Worm (Caenorhabditis elegans) whole organism, L4 larva: ENCODE data around the gene H29C22.1.

Source experiments
- ama-1 ChIP-seq: fragments of 150-350 bp; optimal IDR thresholded peaks from 2 replicates; lab custom pipeline; 2014; ENCODE audit warnings: inconsistent platforms, mixed read lengths
- cey-2 ChIP-seq: sonication (generic microtip); optimal IDR thresholded peaks from 3 replicates; lab custom pipeline; 2017; ENCODE audit warnings: missing genetic modification characterization, mild to moderate bottlenecking, missing compliant biosample characterization, antibody characterized with exemption, borderline replicate concordance; ENCODE audit not compliant: insufficient read depth
- daf-8 ChIP-seq: fragments of 200-800 bp; sonication (Bioruptor generic); IDR thresholded peaks from 2 replicates; pipeline ENCODE4 v1.3.6; 2022; ENCODE audit warnings: missing genetic modification characterization, missing compliant biosample characterization
- dmd-6 ChIP-seq: fragments of 200-800 bp; sonication (Bioruptor generic); IDR thresholded peaks from 2 replicates; pipeline ENCODE4 v1.3.6; 2022; ENCODE audit warnings: missing genetic modification reagents, missing genetic modification characterization, missing compliant biosample characterization
- duxl-1 ChIP-seq: sonication (generic microtip); optimal IDR thresholded peaks from 2 replicates; lab custom pipeline; 2016; ENCODE audit warnings: mild to moderate bottlenecking, missing genetic modification characterization, moderate library complexity, missing compliant biosample characterization; ENCODE audit not compliant: poor library complexity
- dve-1 ChIP-seq: sonication (generic microtip); optimal IDR thresholded peaks from 2 replicates; lab custom pipeline; 2017; ENCODE audit warnings: antibody characterized with exemption, mild to moderate bottlenecking, missing genetic modification characterization, missing compliant biosample characterization; ENCODE audit not compliant: insufficient read depth
- egl-43 ChIP-seq: fragments of 200-800 bp; sonication (Bioruptor generic); IDR thresholded peaks from 2 replicates; pipeline ENCODE4 v1.3.6; 2022; ENCODE audit warnings: missing genetic modification reagents, missing genetic modification characterization, missing compliant biosample characterization
- lim-7 ChIP-seq: fragments of 200-800 bp; sonication (Bioruptor generic); IDR thresholded peaks from 2 replicates; pipeline ENCODE4 v1.3.6; 2022; ENCODE audit warnings: missing genetic modification characterization, missing compliant biosample characterization
- lin-1 ChIP-seq: fragments of 200-800 bp; sonication (Bioruptor generic); IDR thresholded peaks from 2 replicates; pipeline ENCODE4 v1.3.6; 2022; ENCODE audit warnings: missing genetic modification reagents, missing genetic modification characterization, missing compliant biosample characterization
- mdt-29 ChIP-seq: fragments of 200-800 bp; sonication (Bioruptor generic); IDR thresholded peaks from 2 replicates; pipeline ENCODE4 v1.3.6; 2022; ENCODE audit warnings: missing genetic modification reagents, missing genetic modification characterization, missing compliant biosample characterization
- mes-2 ChIP-seq: sonication (generic microtip); optimal IDR thresholded peaks from 2 replicates; lab custom pipeline; 2016; ENCODE audit warnings: missing genotype, mild to moderate bottlenecking, missing genetic modification characterization, missing compliant biosample characterization; ENCODE audit not compliant: poor library complexity, severe bottlenecking
- nhr-10 ChIP-seq: fragments of 150-350 bp; optimal IDR thresholded peaks from 2 replicates; lab custom pipeline; 2014; ENCODE audit warnings: missing biosample characterization, missing genetic modification characterization
- nhr-102 ChIP-seq: sonication (generic microtip); optimal IDR thresholded peaks from 2 replicates; lab custom pipeline; 2016; ENCODE audit warnings: mild to moderate bottlenecking, missing genetic modification characterization, moderate library complexity, missing compliant biosample characterization
- nhr-237 ChIP-seq: sonication (generic microtip); optimal IDR thresholded peaks from 2 replicates; lab custom pipeline; 2017; ENCODE audit warnings: missing biosample characterization, missing genetic modification characterization
- nhr-28 ChIP-seq: fragments of 150-350 bp; optimal IDR thresholded peaks from 2 replicates; lab custom pipeline; 2014; ENCODE audit warnings: missing biosample characterization, missing genetic modification characterization
- nhr-48 ChIP-seq: sonication (generic microtip); optimal IDR thresholded peaks from 2 replicates; lab custom pipeline; 2016; ENCODE audit warnings: mild to moderate bottlenecking, missing genetic modification characterization, missing compliant biosample characterization
- php-3 ChIP-seq: fragments of 200-800 bp; sonication (Bioruptor generic); IDR thresholded peaks from 2 replicates; pipeline ENCODE4 v1.3.6; 2022; ENCODE audit warnings: missing genetic modification reagents, missing genetic modification characterization, missing compliant biosample characterization
- saeg-2 ChIP-seq: fragments of 200-800 bp; sonication (Bioruptor generic); IDR thresholded peaks from 2 replicates; pipeline ENCODE4 v1.3.6; 2022; ENCODE audit warnings: missing genetic modification reagents, missing genetic modification characterization, missing compliant biosample characterization
- sdz-12 ChIP-seq: fragments of 200-800 bp; sonication (Bioruptor generic); optimal IDR thresholded peaks from 2 replicates; lab custom pipeline; 2018; ENCODE audit warnings: mild to moderate bottlenecking, missing genetic modification characterization, missing compliant biosample characterization
- snpc-1.2 ChIP-seq: fragments of 200-800 bp; sonication (Bioruptor generic); IDR thresholded peaks from 2 replicates; pipeline ENCODE4 v1.3.6; 2022; ENCODE audit warnings: missing genetic modification reagents, missing genetic modification characterization, missing compliant biosample characterization
- tra-1 ChIP-seq: fragments of 200-800 bp; sonication (Bioruptor generic); IDR thresholded peaks from 2 replicates; pipeline ENCODE4 v1.3.6; 2022; ENCODE audit warnings: missing genetic modification reagents, missing genetic modification characterization, missing compliant biosample characterization
- vab-7 ChIP-seq: fragments of 200-800 bp; sonication (Bioruptor generic); IDR thresholded peaks from 2 replicates; pipeline ENCODE4 v1.3.6; 2022; ENCODE audit warnings: missing genetic modification reagents, missing genetic modification characterization, missing compliant biosample characterization
- zfp-3 ChIP-seq: fragments of 200-800 bp; sonication (Bioruptor generic); conservative IDR thresholded peaks from 2 replicates; pipeline ENCODE4 v1.3.6; 2022; ENCODE audit warnings: missing genetic modification reagents, missing genetic modification characterization, missing compliant biosample characterization
- zip-2 ChIP-seq: fragments of 150-350 bp; optimal IDR thresholded peaks from 2 replicates; lab custom pipeline; 2014; ENCODE audit warnings: missing biosample characterization, missing genetic modification characterization

Gene H29C22.1

ce11 chrX:9264636-9265035 is 46.5 kb downstream of the H29C22.1 start (continued):
- TF ChIP-seq lin-1 (peak; percentile 72), nhr-10 (tag; lab: Kevin White, UChicago) (peak; percentile 12), mes-2 (tag; lab: Kevin White, UChicago) (peak; percentile 50), sdz-12 (GFP tag; lab: Kevin White, UChicago) (no peak), zip-2 (tag; lab: Kevin White, UChicago) (peak; percentile 16), tra-1 (GFP tag; lab: Robert Waterston, UW) (peak; percentile 76), nhr-28 (tag; lab: Kevin White, UChicago) (peak; percentile 79), ama-1 (lab: Kevin White, UChicago) (peak; percentile 2), daf-8 (no peak), dmd-6 (GFP tag; lab: Robert Waterston, UW) (peak; percentile 93), duxl-1 (tag; lab: Kevin White, UChicago) (no peak), nhr-48 (tag; lab: Kevin White, UChicago) (peak; percentile 32), egl-43 (no peak), php-3 (GFP tag; lab: Robert Waterston, UW) (peak; percentile 98), saeg-2 (GFP tag; lab: Robert Waterston, UW) (0 out of 2 replicates have a peak, but pooled peaks have one; percentile 20), mdt-29 (peak; percentile 55; the same call in 1 of the 2 replicates)
- TF ChIP-seq, all 104 proteins: peak for 36

DNA sequence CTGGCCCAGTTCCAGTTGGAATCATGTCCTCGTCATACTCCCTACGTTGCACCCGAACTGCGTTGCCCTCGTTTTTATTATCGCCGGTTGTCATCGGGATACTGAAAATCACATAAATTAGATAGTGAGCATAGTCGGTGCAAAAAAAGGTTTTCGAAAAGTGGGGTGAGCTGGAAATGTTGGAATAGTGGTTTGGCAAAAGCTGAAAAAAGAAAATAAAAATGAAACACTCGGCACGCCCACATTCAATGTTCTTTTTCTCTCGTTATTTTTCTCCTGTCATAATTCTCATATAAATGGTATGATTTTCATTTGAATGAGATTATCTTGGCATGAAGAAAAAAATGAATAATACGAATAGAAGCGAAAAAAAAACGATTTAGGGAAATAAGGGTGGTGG is 46.9 kb downstream of the H29C22.1 start, which contains the start of gene F18G5.6:
Gene F18G5.6, minus strand, starts transcription at position 101 of the 400 bp plus-strand sequence.
- no peak for TF ChIP-seq vab-7 (GFP tag; lab: Robert Waterston, UW)
- 0 out of 2 replicates have a peak, but pooled peaks have one; percentile 12 for TF ChIP-seq lim-7 (GFP tag; lab: Robert Waterston, UW)

DNA sequence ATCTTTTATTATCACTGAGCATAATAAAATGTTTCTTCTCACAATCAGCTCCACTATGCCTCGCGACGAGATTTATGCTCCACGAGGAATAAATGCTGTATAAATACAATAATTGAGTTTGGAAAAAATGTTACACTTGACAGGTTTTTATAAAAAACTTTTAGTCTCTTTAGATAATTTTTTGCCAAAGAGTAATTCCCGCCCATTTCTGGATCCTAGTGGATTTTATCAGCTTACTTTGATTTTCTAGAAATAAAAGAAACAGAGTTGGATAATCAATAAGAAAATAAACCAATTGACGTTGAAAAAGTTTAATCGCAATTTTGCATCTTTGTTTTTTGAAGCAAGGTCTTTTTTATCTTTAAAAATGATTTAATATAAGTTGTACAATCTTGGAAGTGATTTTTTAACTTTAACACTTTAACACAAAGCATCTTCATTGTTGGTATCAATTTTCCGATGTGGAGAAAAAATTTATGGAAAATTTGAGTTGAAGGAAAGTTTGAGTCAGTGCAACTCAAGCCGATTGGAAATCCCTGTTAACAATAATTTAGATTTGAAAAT is 49.4 kb downstream of the H29C22.1 start:
- TF ChIP-seq dve-1 (tag; lab: Kevin White, UChicago), result peak; percentile 54
- peak; percentile 41; the same call in 1 of the 2 replicates for TF ChIP-seq php-3 (GFP tag; lab: Robert Waterston, UW)
- TF ChIP-seq nhr-237, result no peak
- no peak for TF ChIP-seq cey-2 (tag; lab: Kevin White, UChicago)
- TF ChIP-seq nhr-102 (tag; lab: Kevin White, UChicago), result peak; percentile 47
- TF ChIP-seq snpc-1.2 (GFP tag; lab: Robert Waterston, UW), result 0 out of 2 replicates have a peak, but pooled peaks have one; percentile 17
- peak; percentile 60; the same call in 1 of the 2 replicates for TF ChIP-seq zfp-3 (GFP tag; lab: Robert Waterston, UW)
- TF ChIP-seq, all 104 proteins: peak for 5
